Fruit fly (Drosophila melanogaster) whole organism, embryonic: ENCODE results near the gene Jupiter.

Source experiments
- Adf1 ChIP-seq: fragments of 200-800 bp; sonication (Bioruptor generic); IDR thresholded peaks from 2 replicates; pipeline ENCODE4 v1.3.6; 2022; ENCODE audit warnings: missing biosample characterization, missing genetic modification characterization
- Asciz ChIP-seq: fragments of 200-800 bp; sonication (Bioruptor generic); optimal IDR thresholded peaks from 2 replicates; lab custom pipeline; 2017; ENCODE audit warnings: missing biosample characterization, mild to moderate bottlenecking, missing genetic modification characterization, missing genetic modification reagents
- CG10209 ChIP-seq: fragments of 200-800 bp; sonication (Bioruptor generic); optimal IDR thresholded peaks from 3 replicates; lab custom pipeline; 2017; ENCODE audit warnings: missing biosample characterization, mild to moderate bottlenecking, missing genetic modification characterization, missing genetic modification reagents
- CG11085 ChIP-seq: fragments of 200-800 bp; sonication (Bioruptor generic); IDR thresholded peaks from 2 replicates; pipeline ENCODE4 v1.3.6; 2022; ENCODE audit warnings: missing biosample characterization, missing genetic modification characterization
- CG12155 ChIP-seq: fragments of 200-800 bp; sonication (Bioruptor generic); optimal IDR thresholded peaks from 3 replicates; lab custom pipeline; 2016; ENCODE audit warnings: missing biosample characterization, missing genetic modification characterization
- CG15696 ChIP-seq: fragments of 200-800 bp; sonication (Bioruptor generic); optimal IDR thresholded peaks from 2 replicates; lab custom pipeline; 2019; ENCODE audit warnings: missing biosample characterization, mild to moderate bottlenecking, missing genetic modification characterization, moderate library complexity
- CG16815 ChIP-seq: fragments of 200-800 bp; sonication (Bioruptor generic); optimal IDR thresholded peaks from 3 replicates; lab custom pipeline; 2017; ENCODE audit warnings: missing biosample characterization, mild to moderate bottlenecking, missing genetic modification characterization
- CG17328 ChIP-seq: fragments of 200-800 bp; sonication (Bioruptor generic); IDR thresholded peaks from 2 replicates; pipeline ENCODE4 v1.3.6; 2022; ENCODE audit warnings: missing biosample characterization, missing genetic modification characterization
- CG17829 ChIP-seq: fragments of 200-800 bp; optimal IDR thresholded peaks from 2 replicates; lab custom pipeline; 2019; ENCODE audit warnings: missing biosample characterization, mild to moderate bottlenecking, missing genetic modification characterization, moderate library complexity
- CG18764 ChIP-seq: fragments of 200-800 bp; sonication (Bioruptor generic); optimal IDR thresholded peaks from 3 replicates; lab custom pipeline; 2016; ENCODE audit warnings: missing biosample characterization, missing genetic modification characterization
- CG2120 ChIP-seq: fragments of 200-800 bp; sonication (Bioruptor generic); optimal IDR thresholded peaks from 3 replicates; lab custom pipeline; 2016; ENCODE audit warnings: missing biosample characterization, missing genetic modification characterization
- CG2202 ChIP-seq: fragments of 200-800 bp; sonication (Bioruptor generic); optimal IDR thresholded peaks from 2 replicates; lab custom pipeline; 2018; ENCODE audit warnings: missing biosample characterization, mild to moderate bottlenecking, missing genetic modification characterization
- CG30403 ChIP-seq: fragments of 200-800 bp; sonication (Bioruptor generic); optimal IDR thresholded peaks from 3 replicates; lab custom pipeline; 2016; ENCODE audit warnings: missing biosample characterization, missing genetic modification characterization
- CG31224 ChIP-seq: fragments of 200-800 bp; sonication (Bioruptor generic); IDR thresholded peaks from 2 replicates; pipeline ENCODE4 v1.3.6; 2022; ENCODE audit warnings: missing biosample characterization, missing genetic modification characterization
- CG3281 ChIP-seq: fragments of 200-800 bp; sonication (Bioruptor generic); optimal IDR thresholded peaks from 3 replicates; lab custom pipeline; 2017; ENCODE audit warnings: missing biosample characterization, mild to moderate bottlenecking, missing genetic modification characterization
- CG4424 ChIP-seq: fragments of 200-800 bp; sonication (Bioruptor generic); optimal IDR thresholded peaks from 3 replicates; lab custom pipeline; 2016; ENCODE audit warnings: missing biosample characterization, missing genetic modification characterization
- CG6791 ChIP-seq: fragments of 200-800 bp; sonication (Bioruptor generic); IDR thresholded peaks from 3 replicates; pipeline ENCODE4 v1.3.6; 2022; ENCODE audit warnings: missing biosample characterization, missing genetic modification characterization; ENCODE audit not compliant: partially characterized antibody
- CG8765 ChIP-seq: fragments of 200-800 bp; sonication (Bioruptor generic); IDR thresholded peaks from 2 replicates; pipeline ENCODE4 v1.3.6; 2022; ENCODE audit warnings: missing biosample characterization, missing genetic modification characterization
- CG9215 ChIP-seq: fragments of 200-800 bp; sonication (Bioruptor generic); IDR thresholded peaks from 2 replicates; pipeline ENCODE4 v1.3.6; 2022; ENCODE audit warnings: missing biosample characterization, missing genetic modification characterization
- CG9727 ChIP-seq: fragments of 200-800 bp; sonication (Bioruptor generic); optimal IDR thresholded peaks from 3 replicates; lab custom pipeline; 2017; ENCODE audit warnings: missing biosample characterization, mild to moderate bottlenecking, missing genetic modification characterization
- CHES-1-like ChIP-seq: fragments of 200-800 bp; sonication (Bioruptor generic); optimal IDR thresholded peaks from 2 replicates; lab custom pipeline; 2016; ENCODE audit warnings: missing biosample characterization, missing genetic modification characterization
- CoRest ChIP-seq: fragments of 200-800 bp; sonication (Bioruptor generic); optimal IDR thresholded peaks from 3 replicates; lab custom pipeline; 2018; ENCODE audit warnings: missing biosample characterization, mild to moderate bottlenecking, missing genetic modification characterization, moderate library complexity
- Deaf1 ChIP-seq: fragments of 200-800 bp; optimal IDR thresholded peaks from 3 replicates; lab custom pipeline; 2019; ENCODE audit warnings: missing biosample characterization, mild to moderate bottlenecking, missing genetic modification characterization, moderate library complexity
- Drgx ChIP-seq: fragments of 200-800 bp; sonication (Bioruptor generic); IDR thresholded peaks from 2 replicates; pipeline ENCODE4 v1.3.6; 2022; ENCODE audit warnings: missing biosample characterization, missing genetic modification characterization
- GATAe ChIP-seq: fragments of 200-800 bp; sonication (Bioruptor generic); conservative IDR thresholded peaks from 2 replicates; pipeline ENCODE4 v1.3.6; 2022; ENCODE audit warnings: missing biosample characterization, missing genetic modification characterization
- HLHmδ ChIP-seq: fragments of 200-800 bp; sonication (Bioruptor generic); optimal IDR thresholded peaks from 2 replicates; lab custom pipeline; 2018; ENCODE audit warnings: missing biosample characterization, mild to moderate bottlenecking, missing genetic modification characterization, moderate library complexity
- Hand ChIP-seq: fragments of 200-800 bp; sonication (Bioruptor generic); optimal IDR thresholded peaks from 2 replicates; lab custom pipeline; 2017; ENCODE audit warnings: mild to moderate bottlenecking, missing biosample characterization, missing genetic modification reagents, missing genetic modification characterization
- Hsf ChIP-seq: fragments of 200-800 bp; sonication (Bioruptor generic); optimal IDR thresholded peaks from 3 replicates; lab custom pipeline; 2016; ENCODE audit warnings: missing biosample characterization, missing genetic modification characterization
- Myb ChIP-seq: fragments of 200-800 bp; sonication (Bioruptor generic); optimal IDR thresholded peaks from 2 replicates; lab custom pipeline; 2016; ENCODE audit warnings: missing biosample characterization, missing genetic modification characterization
- Nf-YA ChIP-seq: fragments of 200-800 bp; sonication (Bioruptor generic); IDR thresholded peaks from 2 replicates; pipeline ENCODE4 v1.3.6; 2022; ENCODE audit warnings: missing biosample characterization, missing genetic modification characterization
- Pdp1 ChIP-seq, 2 experiments: fragments of 200-800 bp; sonication (Bioruptor generic); optimal IDR thresholded peaks; 3 replicates each; lab custom pipeline; 2016; ENCODE audit warnings: missing biosample characterization in 2 of 2, missing genetic modification characterization in 2 of 2, mild to moderate bottlenecking in 1 of 2, moderate library complexity in 1 of 2
- Sox100B ChIP-seq: fragments of 200-800 bp; sonication (Bioruptor generic); optimal IDR thresholded peaks from 3 replicates; lab custom pipeline; 2018; ENCODE audit warnings: missing biosample characterization, mild to moderate bottlenecking, missing genetic modification characterization
- Taf1 ChIP-seq: fragments of 200-800 bp; sonication (Bioruptor generic); IDR thresholded peaks from 2 replicates; pipeline ENCODE4 v1.3.6; 2022; ENCODE audit warnings: missing biosample characterization, missing genetic modification characterization
- abd-A ChIP-seq: fragments of 200-800 bp; sonication (Bioruptor generic); optimal IDR thresholded peaks from 3 replicates; lab custom pipeline; 2019; ENCODE audit warnings: missing biosample characterization, mild to moderate bottlenecking, missing genetic modification characterization, moderate library complexity
- ase ChIP-seq: fragments of 200-800 bp; sonication (Bioruptor generic); IDR thresholded peaks from 3 replicates; pipeline ENCODE4 v1.3.6; 2022; ENCODE audit warnings: missing biosample characterization, missing genetic modification characterization
- bcd ChIP-seq: fragments of 200-800 bp; sonication (Bioruptor generic); optimal IDR thresholded peaks from 2 replicates; lab custom pipeline; 2017; ENCODE audit warnings: missing biosample characterization, mild to moderate bottlenecking, missing genetic modification characterization
- ems ChIP-seq: fragments of 200-800 bp; sonication (Bioruptor generic); optimal IDR thresholded peaks from 3 replicates; lab custom pipeline; 2016; ENCODE audit warnings: missing biosample characterization, missing genetic modification characterization
- fd102C ChIP-seq: fragments of 200-800 bp; sonication (Bioruptor generic); optimal IDR thresholded peaks from 2 replicates; lab custom pipeline; 2018; ENCODE audit warnings: missing biosample characterization, mild to moderate bottlenecking, missing genetic modification characterization, moderate library complexity
- fru ChIP-seq: fragments of >200 bp; optimal IDR thresholded peaks from 2 replicates; lab custom pipeline; 2017
- gro ChIP-seq: fragments of 200-800 bp; sonication (Bioruptor generic); optimal IDR thresholded peaks from 2 replicates; lab custom pipeline; 2016; ENCODE audit warnings: missing biosample characterization, missing genetic modification characterization
- h ChIP-seq: fragments of >200 bp; optimal IDR thresholded peaks from 2 replicates; lab custom pipeline; 2017
- lov ChIP-seq, 2 experiments: fragments of 200-800 bp in 1 of 2; fragments of >200 bp in 1 of 2; sonication (Bioruptor generic) in 1 of 2; IDR thresholded peaks in 1 of 2; optimal IDR thresholded peaks in 1 of 2; 2 replicates in 1 of 2; 3 replicates in 1 of 2; pipeline versions ENCODE4 v1.3.6 to Lab custom; 2017 to 2022; ENCODE audit warnings: missing biosample characterization in 1 of 2, missing genetic modification characterization in 1 of 2
- maf-S ChIP-seq: fragments of 200-800 bp; sonication (Bioruptor generic); optimal IDR thresholded peaks from 2 replicates; lab custom pipeline; 2016; ENCODE audit warnings: missing biosample characterization, missing genetic modification characterization
- slp2 ChIP-seq: fragments of 200-800 bp; sonication (Bioruptor generic); optimal IDR thresholded peaks from 2 replicates; lab custom pipeline; 2016; ENCODE audit warnings: missing biosample characterization, missing genetic modification characterization
- so ChIP-seq: fragments of 200-800 bp; sonication (Bioruptor generic); IDR thresholded peaks from 3 replicates; pipeline ENCODE4 v1.3.6; 2022; ENCODE audit warnings: missing biosample characterization, missing genetic modification characterization
- sr ChIP-seq: fragments of 200-800 bp; sonication (Bioruptor generic); IDR thresholded peaks from 3 replicates; pipeline ENCODE4 v1.3.6; 2022; ENCODE audit warnings: missing biosample characterization, missing genetic modification characterization
- ssp ChIP-seq: fragments of 200-800 bp; sonication (Bioruptor generic); IDR thresholded peaks from 2 replicates; pipeline ENCODE4 v1.3.6; 2022; ENCODE audit warnings: missing biosample characterization, missing genetic modification characterization
- stwl ChIP-seq: fragments of 200-800 bp; sonication (Bioruptor generic); optimal IDR thresholded peaks from 3 replicates; lab custom pipeline; 2018; ENCODE audit warnings: missing biosample characterization, mild to moderate bottlenecking, missing genetic modification characterization, moderate library complexity
- sug ChIP-seq: fragments of 200-800 bp; optimal IDR thresholded peaks from 2 replicates; lab custom pipeline; 2019; ENCODE audit warnings: missing biosample characterization, mild to moderate bottlenecking, missing genetic modification characterization, moderate library complexity
- tin ChIP-seq: fragments of 200-800 bp; sonication (Bioruptor generic); optimal IDR thresholded peaks from 3 replicates; lab custom pipeline; 2016; ENCODE audit warnings: missing biosample characterization, missing genetic modification characterization
- vfl ChIP-seq: fragments of 200-800 bp; sonication (Bioruptor generic); optimal IDR thresholded peaks from 2 replicates; lab custom pipeline; 2016; ENCODE audit warnings: missing biosample characterization, missing genetic modification characterization

Gene Jupiter

DNA sequence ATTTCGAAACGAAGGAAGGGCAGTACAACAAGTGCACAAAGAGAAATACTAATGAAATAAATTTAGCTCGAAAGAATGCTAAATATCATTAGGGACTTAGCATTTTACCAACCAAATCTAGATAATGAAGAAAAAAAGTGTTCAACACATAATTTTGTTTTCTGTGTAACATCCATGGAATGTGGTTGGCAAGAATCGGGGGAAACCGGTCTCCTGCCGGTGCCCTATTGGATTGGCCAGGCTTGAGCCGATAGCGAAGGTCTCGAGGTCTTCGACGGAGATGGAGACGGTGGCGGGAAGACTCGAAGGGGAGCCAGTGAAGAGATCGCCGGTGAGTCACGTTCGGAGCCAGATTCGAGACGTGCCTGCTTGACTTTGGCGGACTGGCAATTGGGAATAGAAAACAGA is 38.1 kb upstream of the Jupiter start (continued):
- TF ChIP-seq CG6791 (no peak), vfl (GFP tag; lab: Kevin White, UChicago) (peak; percentile 38), Hsf (GFP tag; lab: Kevin White, UChicago) (peak; percentile 20), Sox100B (GFP tag; lab: Kevin White, UChicago) (no peak), maf-S (GFP tag; lab: Kevin White, UChicago) (no peak), bcd (GFP tag; lab: Kevin White, UChicago) (peak; percentile 29), CG3281 (GFP tag; lab: Kevin White, UChicago) (peak; percentile 12), Taf1 (GFP tag; lab: Robert Waterston, UW) (peak; percentile 12; the same call in 1 of the 2 replicates), gro (GFP tag; lab: Kevin White, UChicago) (peak; percentile 44), abd-A (tag; lab: Kevin White, UChicago) (no peak), CG4424 (GFP tag; lab: Kevin White, UChicago) (peak; percentile 24), CG9727 (peak; percentile 36), CG30403 (GFP tag; lab: Kevin White, UChicago) (peak; percentile 23), Asciz (peak; percentile 3), CG31224 (GFP tag; lab: Robert Waterston, UW) (peak; percentile 37; the same call in 1 of the 2 replicates), CoRest (tag; lab: Kevin White, UChicago) (peak; percentile 29), Deaf1 (tag; lab: Kevin White, UChicago) (peak; percentile 15), ems (no peak), CG18764 (GFP tag; lab: Kevin White, UChicago) (no peak), stwl (no peak), CG17328 (GFP tag; lab: Robert Waterston, UW) (peak; percentile 55), HLHmδ (no peak), CG17829 (tag; lab: Kevin White, UChicago) (peak; percentile 27), Pdp1 (GFP tag; optimal IDR thresholded peaks at IDR 0.05; lab: Kevin White, UChicago) (peak; percentile 15 to 43), h (no peak), lov (optimal IDR thresholded peaks at IDR 0.05; lab: Kevin White, UChicago) (no peak), lov (GFP tag; IDR thresholded peaks at IDR 0.05; lab: Robert Waterston, UW) (0 out of 3 replicates have a peak, but pooled peaks have one; percentile 12), CHES-1-like (GFP tag; lab: Kevin White, UChicago) (no peak), GATAe (GFP tag; lab: Robert Waterston, UW) (no peak)
- TF ChIP-seq, all 482 proteins: peak for 134

- TF ChIP-seq CG2120 (GFP tag; lab: Kevin White, UChicago): peak; percentile 98
- TF ChIP-seq Hsf (GFP tag; lab: Kevin White, UChicago): peak; percentile 97
- peak; percentile 84 for TF ChIP-seq sr (GFP tag; lab: Robert Waterston, UW)
- peak; percentile 83 for TF ChIP-seq Myb (GFP tag; lab: Kevin White, UChicago)
- TF ChIP-seq fd102C (GFP tag; lab: Kevin White, UChicago): peak; percentile 56
- peak; percentile 95 for TF ChIP-seq tin (GFP tag; lab: Kevin White, UChicago)
- TF ChIP-seq Drgx: peak; percentile 99
- peak; percentile 90 for TF ChIP-seq CG2202 (tag; lab: Kevin White, UChicago)
- TF ChIP-seq ase (GFP tag; lab: Robert Waterston, UW): peak; percentile 95
- TF ChIP-seq CG12155 (GFP tag; lab: Kevin White, UChicago): peak; percentile 94
- TF ChIP-seq CG15696 (tag; lab: Kevin White, UChicago): peak; percentile 76
- peak; percentile 92 for TF ChIP-seq Hand (GFP tag; lab: Kevin White, UChicago)
- peak; percentile 96 for TF ChIP-seq vfl (GFP tag; lab: Kevin White, UChicago)
- TF ChIP-seq slp2 (GFP tag; lab: Kevin White, UChicago): peak; percentile 90
- peak; percentile 88 for TF ChIP-seq ssp (GFP tag; lab: Robert Waterston, UW)
- peak; percentile 75 for TF ChIP-seq Adf1 (GFP tag; lab: Robert Waterston, UW)
- TF ChIP-seq CG10209 (GFP tag; lab: Kevin White, UChicago): peak; percentile 95
- peak; percentile 94 for TF ChIP-seq CG11085 (GFP tag; lab: Robert Waterston, UW)
- no peak for TF ChIP-seq fru (lab: Kevin White, UChicago)
- TF ChIP-seq CG9215: peak; percentile 93
- TF ChIP-seq CG16815 (GFP tag; lab: Kevin White, UChicago): peak; percentile 89
- TF ChIP-seq Nf-YA (GFP tag; lab: Robert Waterston, UW): peak; percentile 96
- TF ChIP-seq CG8765 (GFP tag; lab: Robert Waterston, UW): peak; percentile 87
- peak; percentile 97 for TF ChIP-seq so (GFP tag; lab: Robert Waterston, UW)
- TF ChIP-seq sug (tag; lab: Kevin White, UChicago): peak; percentile 85
Observed at dm6 chr3R:11656614-11657216, 37.0 kb upstream of the Jupiter start.
